Fruit fly (Drosophila melanogaster) whole organism, embryonic: ENCODE results near the gene Dbp21E2.

ENCODE experiments used
- Aef1 ChIP-seq: fragments of 200-800 bp; sonication (Bioruptor generic); IDR thresholded peaks from 3 replicates; pipeline ENCODE4 v1.3.6; 2022; ENCODE audit warnings: missing biosample characterization, missing genetic modification characterization
- B-H1 ChIP-seq: fragments of 200-800 bp; sonication (Bioruptor generic); IDR thresholded peaks from 3 replicates; pipeline ENCODE4 v1.3.6; 2022; ENCODE audit warnings: missing biosample characterization, missing genetic modification characterization
- Bdp1 ChIP-seq: fragments of 200-800 bp; sonication (Bioruptor generic); optimal IDR thresholded peaks from 3 replicates; lab custom pipeline; 2016; ENCODE audit warnings: missing biosample characterization, missing genetic modification characterization
- BtbVII ChIP-seq: fragments of 200-800 bp; sonication (Bioruptor generic); optimal IDR thresholded peaks from 3 replicates; lab custom pipeline; 2017; ENCODE audit warnings: missing biosample characterization, mild to moderate bottlenecking, missing genetic modification characterization
- CG10147 ChIP-seq: fragments of 200-800 bp; sonication (Bioruptor generic); optimal IDR thresholded peaks from 2 replicates; lab custom pipeline; 2019; ENCODE audit warnings: missing biosample characterization, mild to moderate bottlenecking, missing genetic modification characterization, moderate library complexity
- CG11723 ChIP-seq: fragments of 200-800 bp; sonication (Bioruptor generic); optimal IDR thresholded peaks from 2 replicates; lab custom pipeline; 2017; ENCODE audit warnings: missing biosample characterization, mild to moderate bottlenecking, missing genetic modification characterization
- CG12219 ChIP-seq: fragments of 200-800 bp; sonication (Bioruptor generic); optimal IDR thresholded peaks from 3 replicates; lab custom pipeline; 2018; ENCODE audit warnings: missing biosample characterization, mild to moderate bottlenecking, missing genetic modification characterization
- CG1233 ChIP-seq: fragments of 200-800 bp; sonication (Bioruptor generic); optimal IDR thresholded peaks from 4 replicates; lab custom pipeline; 2018; ENCODE audit warnings: missing biosample characterization, mild to moderate bottlenecking, missing genetic modification characterization
- CG12769 ChIP-seq: fragments of 200-800 bp; sonication (Bioruptor generic); optimal IDR thresholded peaks from 2 replicates; lab custom pipeline; 2019; ENCODE audit warnings: missing biosample characterization, mild to moderate bottlenecking, missing genetic modification characterization, moderate library complexity
- CG13424 ChIP-seq: fragments of 200-800 bp; sonication (Bioruptor generic); optimal IDR thresholded peaks from 2 replicates; lab custom pipeline; 2019; ENCODE audit warnings: missing biosample characterization, mild to moderate bottlenecking, missing genetic modification characterization, moderate library complexity
- CG14050 ChIP-seq: fragments of 200-800 bp; sonication (Bioruptor generic); IDR thresholded peaks from 3 replicates; pipeline ENCODE4 v1.3.6; 2022; ENCODE audit warnings: missing biosample characterization, missing genetic modification characterization
- CG17385 ChIP-seq: fragments of 200-800 bp; sonication (Bioruptor generic); optimal IDR thresholded peaks from 3 replicates; lab custom pipeline; 2018; ENCODE audit warnings: missing biosample characterization, mild to moderate bottlenecking, missing genetic modification characterization
- CG18011 ChIP-seq: fragments of 200-800 bp; sonication (Bioruptor generic); optimal IDR thresholded peaks from 2 replicates; lab custom pipeline; 2017; ENCODE audit warnings: missing biosample characterization, missing genetic modification characterization, mild to moderate bottlenecking, moderate library complexity, missing genotype
- CG2202 ChIP-seq: fragments of 200-800 bp; sonication (Bioruptor generic); optimal IDR thresholded peaks from 2 replicates; lab custom pipeline; 2018; ENCODE audit warnings: missing biosample characterization, mild to moderate bottlenecking, missing genetic modification characterization
- CG31365 ChIP-seq: fragments of 200-800 bp; sonication (Bioruptor generic); optimal IDR thresholded peaks from 2 replicates; lab custom pipeline; 2018; ENCODE audit warnings: missing biosample characterization, mild to moderate bottlenecking, missing genetic modification characterization
- CG34422 ChIP-seq: fragments of 200-800 bp; sonication (Bioruptor generic); IDR thresholded peaks from 3 replicates; pipeline ENCODE4 v1.3.6; 2022; ENCODE audit warnings: missing biosample characterization, missing genetic modification characterization
- CG5180 ChIP-seq: fragments of 200-800 bp; sonication (Bioruptor generic); optimal IDR thresholded peaks from 3 replicates; lab custom pipeline; 2017; ENCODE audit warnings: missing biosample characterization, missing genetic modification characterization, mild to moderate bottlenecking, moderate library complexity, missing genetic modification reagents
- CG6254 ChIP-seq: fragments of 200-800 bp; sonication (Bioruptor generic); optimal IDR thresholded peaks from 3 replicates; lab custom pipeline; 2017; ENCODE audit warnings: mild to moderate bottlenecking, missing biosample characterization, missing genetic modification reagents, missing genetic modification characterization
- CG6765 ChIP-seq: fragments of 200-800 bp; sonication (Bioruptor generic); optimal IDR thresholded peaks from 3 replicates; lab custom pipeline; 2017; ENCODE audit warnings: missing biosample characterization, mild to moderate bottlenecking, missing genetic modification characterization
- CG6791 ChIP-seq: fragments of 200-800 bp; sonication (Bioruptor generic); IDR thresholded peaks from 3 replicates; pipeline ENCODE4 v1.3.6; 2022; ENCODE audit warnings: missing biosample characterization, missing genetic modification characterization; ENCODE audit not compliant: partially characterized antibody
- CG7357 ChIP-seq: fragments of 200-800 bp; sonication (Bioruptor generic); IDR thresholded peaks from 3 replicates; pipeline ENCODE4 v1.3.6; 2022; ENCODE audit warnings: missing biosample characterization, missing genetic modification characterization
- CG7745 ChIP-seq: fragments of 200-800 bp; sonication (Bioruptor generic); optimal IDR thresholded peaks from 2 replicates; lab custom pipeline; 2018; ENCODE audit warnings: missing biosample characterization, mild to moderate bottlenecking, missing genetic modification characterization, moderate library complexity
- CG8388 ChIP-seq: fragments of 200-800 bp; sonication (Bioruptor generic); optimal IDR thresholded peaks from 2 replicates; lab custom pipeline; 2019; ENCODE audit warnings: missing biosample characterization, mild to moderate bottlenecking, missing genetic modification characterization, moderate library complexity
- CG9817 ChIP-seq: fragments of 200-800 bp; sonication (Bioruptor generic); optimal IDR thresholded peaks from 2 replicates; lab custom pipeline; 2018; ENCODE audit warnings: missing biosample characterization, mild to moderate bottlenecking, missing genetic modification characterization, moderate library complexity
- Fer3 ChIP-seq: fragments of 200-800 bp; sonication (Bioruptor generic); optimal IDR thresholded peaks from 2 replicates; lab custom pipeline; 2018; ENCODE audit warnings: missing biosample characterization, mild to moderate bottlenecking, missing genetic modification characterization, moderate library complexity
- HLH3B ChIP-seq: fragments of 200-800 bp; sonication (Bioruptor generic); IDR thresholded peaks from 2 replicates; pipeline ENCODE4 v1.3.6; 2022; ENCODE audit warnings: missing biosample characterization, missing genetic modification characterization
- Hmr ChIP-seq: fragments of 200-800 bp; sonication (Bioruptor generic); optimal IDR thresholded peaks from 3 replicates; lab custom pipeline; 2017; ENCODE audit warnings: mild to moderate bottlenecking, missing biosample characterization, missing genetic modification reagents, missing genetic modification characterization
- Hr51 ChIP-seq, 2 experiments: fragments of 200-800 bp; sonication (Bioruptor generic); optimal IDR thresholded peaks; 2 replicates in 1 of 2; 3 replicates in 1 of 2; lab custom pipeline; 2016 to 2018; ENCODE audit warnings: missing biosample characterization in 2 of 2, missing genetic modification characterization in 2 of 2, mild to moderate bottlenecking in 1 of 2, moderate library complexity in 1 of 2
- NfI ChIP-seq: fragments of 200-800 bp; sonication (Bioruptor generic); optimal IDR thresholded peaks from 3 replicates; lab custom pipeline; 2018; ENCODE audit warnings: missing biosample characterization, mild to moderate bottlenecking, missing genetic modification characterization, moderate library complexity
- Side ChIP-seq: fragments of 200-800 bp; sonication (Bioruptor generic); optimal IDR thresholded peaks from 2 replicates; lab custom pipeline; 2016; ENCODE audit warnings: missing biosample characterization, missing genetic modification characterization
- Spps ChIP-seq: fragments of 200-800 bp; sonication (Bioruptor generic); optimal IDR thresholded peaks from 2 replicates; lab custom pipeline; 2018; ENCODE audit warnings: missing biosample characterization, mild to moderate bottlenecking, missing genetic modification characterization
- Stat92E ChIP-seq, 3 experiments: fragments of >200 bp in 2 of 3; fragments of 200-800 bp in 1 of 3; sonication (Bioruptor generic) in 1 of 3; optimal IDR thresholded peaks; 2 replicates each; lab custom pipeline; 2017 to 2019; ENCODE audit warnings: missing biosample characterization in 3 of 3, missing genetic modification characterization in 3 of 3, mild to moderate bottlenecking in 1 of 3, moderate library complexity in 1 of 3
- al ChIP-seq: fragments of 200-800 bp; sonication (Bioruptor generic); IDR thresholded peaks from 2 replicates; pipeline ENCODE4 v1.3.6; 2022; ENCODE audit warnings: missing biosample characterization, missing genetic modification characterization
- crc ChIP-seq: fragments of 200-800 bp; sonication (Bioruptor generic); optimal IDR thresholded peaks from 2 replicates; lab custom pipeline; 2016; ENCODE audit warnings: missing biosample characterization, missing genetic modification characterization
- dpn ChIP-seq, 2 experiments: fragments of 200-800 bp; sonication (Bioruptor generic); optimal IDR thresholded peaks; 3 replicates each; lab custom pipeline; 2016; ENCODE audit warnings: missing biosample characterization in 2 of 2, missing genetic modification characterization in 2 of 2
- emc ChIP-seq: fragments of 200-800 bp; sonication (Bioruptor generic); optimal IDR thresholded peaks from 2 replicates; lab custom pipeline; 2016; ENCODE audit warnings: missing biosample characterization, missing genetic modification characterization
- h ChIP-seq: fragments of >200 bp; optimal IDR thresholded peaks from 2 replicates; lab custom pipeline; 2017
- lilli ChIP-seq: fragments of 200-800 bp; sonication (Bioruptor generic); optimal IDR thresholded peaks from 3 replicates; lab custom pipeline; 2016; ENCODE audit warnings: missing biosample characterization, missing genetic modification characterization
- pita ChIP-seq: fragments of 200-800 bp; sonication (Bioruptor generic); optimal IDR thresholded peaks from 2 replicates; lab custom pipeline; 2017; ENCODE audit warnings: missing biosample characterization, mild to moderate bottlenecking, missing genetic modification characterization
- pum ChIP-seq: fragments of 200-800 bp; sonication (Bioruptor generic); optimal IDR thresholded peaks from 2 replicates; lab custom pipeline; 2016; ENCODE audit warnings: missing biosample characterization, missing genetic modification characterization
- pzg ChIP-seq: fragments of 200-800 bp; sonication (Bioruptor generic); optimal IDR thresholded peaks from 3 replicates; lab custom pipeline; 2018; ENCODE audit warnings: missing biosample characterization, mild to moderate bottlenecking, missing genetic modification characterization, moderate library complexity
- ssp ChIP-seq: fragments of 200-800 bp; sonication (Bioruptor generic); IDR thresholded peaks from 2 replicates; pipeline ENCODE4 v1.3.6; 2022; ENCODE audit warnings: missing biosample characterization, missing genetic modification characterization
- stc ChIP-seq: fragments of 200-800 bp; sonication (Bioruptor generic); IDR thresholded peaks from 2 replicates; pipeline ENCODE4 v1.3.6; 2022; ENCODE audit warnings: missing biosample characterization, missing genetic modification characterization
- stwl ChIP-seq: fragments of 200-800 bp; sonication (Bioruptor generic); optimal IDR thresholded peaks from 3 replicates; lab custom pipeline; 2018; ENCODE audit warnings: missing biosample characterization, mild to moderate bottlenecking, missing genetic modification characterization, moderate library complexity
- tgo ChIP-seq: fragments of 200-800 bp; sonication (Bioruptor generic); IDR thresholded peaks from 3 replicates; pipeline ENCODE4 v1.3.6; 2022; ENCODE audit warnings: missing biosample characterization, missing genetic modification characterization
- tin ChIP-seq: fragments of 200-800 bp; sonication (Bioruptor generic); optimal IDR thresholded peaks from 3 replicates; lab custom pipeline; 2016; ENCODE audit warnings: missing biosample characterization, missing genetic modification characterization
- unpg ChIP-seq: fragments of 200-800 bp; sonication (Bioruptor generic); optimal IDR thresholded peaks from 3 replicates; lab custom pipeline; 2018; ENCODE audit warnings: missing biosample characterization, mild to moderate bottlenecking, missing genetic modification characterization, moderate library complexity
- usp ChIP-seq: fragments of >200 bp; optimal IDR thresholded peaks from 2 replicates; lab custom pipeline; 2017; ENCODE audit warnings: missing biosample characterization, missing genetic modification characterization
- z ChIP-seq: fragments of 200-800 bp; sonication (Bioruptor generic); IDR thresholded peaks from 3 replicates; pipeline ENCODE4 v1.3.6; 2022; ENCODE audit warnings: missing biosample characterization, missing genetic modification characterization

The Dbp21E2 gene

DNA sequence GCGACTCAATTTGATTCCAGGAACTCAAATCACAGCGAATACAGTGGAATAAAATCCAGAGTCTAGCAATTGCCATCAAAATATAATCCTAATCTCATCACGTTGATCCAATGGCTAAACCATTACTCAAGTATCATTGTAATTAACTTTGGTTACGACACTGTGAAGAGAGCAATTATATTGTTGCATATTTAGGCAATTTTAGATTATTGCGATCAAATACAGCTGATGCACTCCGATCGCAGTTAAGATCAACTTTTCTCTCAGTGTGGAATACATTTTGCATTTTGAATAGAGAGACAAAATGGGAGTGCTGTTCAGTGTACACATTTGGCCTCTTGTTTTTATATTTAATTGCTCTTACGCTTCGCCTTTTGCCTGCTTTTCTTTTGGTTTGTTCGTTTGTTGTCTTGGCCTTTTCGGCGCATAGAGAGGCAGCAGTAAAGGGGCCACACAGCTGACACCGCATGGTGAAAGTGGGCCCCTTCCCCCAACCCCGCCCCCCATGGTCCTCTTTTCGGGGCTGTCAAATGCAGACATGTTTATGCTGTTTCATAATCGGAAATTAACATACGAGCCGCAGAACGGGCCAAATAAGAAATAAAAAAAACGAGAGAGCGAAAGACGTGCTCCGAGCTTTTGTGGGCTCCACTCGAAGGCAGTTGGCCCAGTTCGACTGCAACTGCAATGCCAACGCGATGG lies 34.9 kb downstream of the Dbp21E2 start (continued):
- TF ChIP-seq CG6791 (no peak), pzg (GFP tag; lab: Kevin White, UChicago) (no peak), tgo (GFP tag; lab: Robert Waterston, UW) (peak; percentile 40; the same call in 1 of the 3 replicates), CG8388 (GFP tag; lab: Kevin White, UChicago) (peak; percentile 67), tin (peak; percentile 12), h (lab: Kevin White, UChicago) (no peak), CG6254 (GFP tag; lab: Kevin White, UChicago) (peak; percentile 44), pita (GFP tag; lab: Kevin White, UChicago) (no peak), CG1233 (GFP tag; lab: Kevin White, UChicago) (no peak), Hmr (peak; percentile 39), CG10147 (peak; percentile 57), CG5180 (peak; percentile 45), usp (GFP tag; lab: Kevin White, UChicago) (no peak), CG12769 (tag; lab: Kevin White, UChicago) (peak; percentile 69), CG7357 (GFP tag; lab: Robert Waterston, UW) (no peak; the same call in 2 of the 3 replicates), stwl (tag; lab: Kevin White, UChicago) (no peak), crc (GFP tag; lab: Kevin White, UChicago) (peak; percentile 27), Side (GFP tag; lab: Kevin White, UChicago) (no peak), Hr51 (GFP tag; optimal IDR thresholded peaks at IDR 0.05; lab: Kevin White, UChicago) (peak; percentile 28 to 80), al (GFP tag; lab: Robert Waterston, UW) (no peak), Stat92E (GFP tag; optimal IDR thresholded peaks at IDR 0.05; lab: Kevin White, UChicago) (peak in 1 of 3 experiments; percentile 95), unpg (GFP tag; lab: Kevin White, UChicago) (peak; percentile 71), z (no peak), lilli (GFP tag; lab: Kevin White, UChicago) (peak; percentile 49), B-H1 (no peak; the same call in 1 of the 3 replicates), CG13424 (tag; lab: Kevin White, UChicago) (peak; percentile 66), dpn (GFP tag; optimal IDR thresholded peaks at IDR 0.05; lab: Kevin White, UChicago) (peak; percentile 61 to 65), CG11723 (peak; percentile 40), CG14050 (no peak), Spps (tag; lab: Kevin White, UChicago) (no peak), stc (GFP tag; lab: Robert Waterston, UW) (no peak), HLH3B (GFP tag; lab: Robert Waterston, UW) (peak; percentile 9; the same call in 1 of the 2 replicates), pum (GFP tag; lab: Kevin White, UChicago) (peak; percentile 59), Aef1 (GFP tag; lab: Robert Waterston, UW) (no peak), ssp (GFP tag; lab: Robert Waterston, UW) (peak; percentile 7; the same call in 1 of the 2 replicates), Fer3 (tag; lab: Kevin White, UChicago) (peak; percentile 46), CG9817 (tag; lab: Kevin White, UChicago) (peak; percentile 21), BtbVII (GFP tag; lab: Kevin White, UChicago) (peak; percentile 37), CG12219 (peak; percentile 68), CG34422 (GFP tag; lab: Robert Waterston, UW) (peak; percentile 8; the same call in 1 of the 3 replicates), NfI (GFP tag; lab: Kevin White, UChicago) (peak; percentile 61), CG2202 (tag; lab: Kevin White, UChicago) (no peak), CG6765 (GFP tag; lab: Kevin White, UChicago) (no peak), CG18011 (GFP tag; lab: Kevin White, UChicago) (no peak), Bdp1 (GFP tag; lab: Kevin White, UChicago) (no peak), CG7745 (tag; lab: Kevin White, UChicago) (no peak), CG17385 (GFP tag; lab: Kevin White, UChicago) (peak; percentile 45), emc (GFP tag; lab: Kevin White, UChicago) (no peak), CG31365 (tag; lab: Kevin White, UChicago) (peak; percentile 43)
